Fruit fly (Drosophila melanogaster): ENCODE results near the gene ca.

- TF ChIP-seq Hr39 (GFP tag; optimal IDR thresholded peaks at IDR 0.05) (peak; percentile 99), OdsH (GFP tag; optimal IDR thresholded peaks at IDR 0.05) (peak; percentile 94), Lpt (GFP tag; optimal IDR thresholded peaks at IDR 0.05) (peak; percentile 67), eg (GFP tag; IDR thresholded peaks at IDR 0.05) (peak; percentile 83)
Measured at dm6 chr3R:29763154-29763553, 43.5 kb upstream of the ca start.
